Worm (Caenorhabditis elegans): Measurements from ENCODE around the gene srx-63.

DNA sequence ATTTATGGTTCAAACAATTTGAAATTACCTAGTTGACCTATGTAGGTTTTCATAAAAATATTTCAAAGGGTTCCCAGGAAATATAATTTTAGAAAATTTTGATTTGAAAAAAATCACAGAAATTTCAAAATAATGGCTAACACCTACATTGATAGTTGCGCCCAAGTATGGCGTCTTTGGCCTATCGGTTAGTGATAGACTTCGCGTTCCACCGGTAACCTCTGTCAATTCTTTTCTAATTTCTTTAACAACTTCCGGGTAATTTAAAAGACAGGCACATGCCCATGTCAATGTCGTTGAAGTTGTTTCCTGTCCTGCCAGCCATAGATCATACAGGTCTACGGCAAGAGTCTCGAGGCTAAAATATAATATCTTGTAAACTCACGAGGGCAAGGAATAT is 37.5 kb downstream of the srx-63 start:
- TF ChIP-seq unc-62 (GFP tag; optimal IDR thresholded peaks at IDR 0.05) (no peak), nhr-11 (tag; optimal IDR thresholded peaks at IDR 0.05) (no peak), pqm-1 (tag; optimal IDR thresholded peaks at IDR 0.05) (no peak), nfya-1 (tag; optimal IDR thresholded peaks at IDR 0.05; ENCODE audit: insufficient read depth) (no peak)
